Worm (Caenorhabditis elegans): ENCODE data around the gene itsn-1.

The itsn-1 gene

ce11 chrIV:17118585-17118984, 897 bp upstream of the itsn-1 start, which contains the start of gene uaf-2:
Gene uaf-2, minus strand, starts transcription at chrIV:17118767.
- TF ChIP-seq hlh-12 (tag; optimal IDR thresholded peaks at IDR 0.05), result no peak
- TF ChIP-seq ceh-40 (GFP tag; IDR thresholded peaks at IDR 0.05), result no peak
- no peak for TF ChIP-seq T07F8.4 (tag; optimal IDR thresholded peaks at IDR 0.05)
- TF ChIP-seq snpc-4 (GFP tag; optimal IDR thresholded peaks at IDR 0.05), result no peak
- peak in 3 of 4 experiments; percentile 14 to 45 (median 24) for TF ChIP-seq snpc-4 (tag; optimal IDR thresholded peaks at IDR 0.05)
- no peak for TF ChIP-seq F52B5.7 (tag; optimal IDR thresholded peaks at IDR 0.05)
- TF ChIP-seq ceh-100 (GFP tag; IDR thresholded peaks at IDR 0.05), result peak; percentile 63
- peak; percentile 56 for TF ChIP-seq attf-5 (GFP tag; optimal IDR thresholded peaks at IDR 0.05)
- TF ChIP-seq madf-3 (GFP tag; IDR thresholded peaks at IDR 0.05), result peak; percentile 88
- no peak for TF ChIP-seq nfya-2 (GFP tag; IDR thresholded peaks at IDR 0.05)
- peak; percentile 38 for TF ChIP-seq F23B12.7 (tag; optimal IDR thresholded peaks at IDR 0.05; ENCODE audit: insufficient read depth)
- 0 out of 2 replicates have a peak, but pooled peaks have one; percentile 10 for TF ChIP-seq D2030.7 (GFP tag; IDR thresholded peaks at IDR 0.05)
- TF ChIP-seq snpc-3.4 (tag; optimal IDR thresholded peaks at IDR 0.05), result peak; percentile 1
- 0 out of 2 replicates have a peak, but pooled peaks have one; percentile 7 for TF ChIP-seq mcd-1 (GFP tag; IDR thresholded peaks at IDR 0.05)
- no peak for TF ChIP-seq mel-28 (tag; optimal IDR thresholded peaks at IDR 0.05; ENCODE audit: borderline replicate concordance)
- no peak for TF ChIP-seq dox-1 (GFP tag; IDR thresholded peaks at IDR 0.05)
- TF ChIP-seq snpc-1.3 (tag; optimal IDR thresholded peaks at IDR 0.05; ENCODE audit: insufficient read depth), result peak; percentile 4
- 0 out of 2 replicates have a peak, but pooled peaks have one; percentile 21 for TF ChIP-seq hmg-1.2 (GFP tag; IDR thresholded peaks at IDR 0.05)
- TF ChIP-seq ceh-58 (GFP tag; IDR thresholded peaks at IDR 0.05), result no peak
- TF ChIP-seq bed-2 (GFP tag; IDR thresholded peaks at IDR 0.05), result no peak
- TF ChIP-seq tbp1 (GFP tag; optimal IDR thresholded peaks at IDR 0.05), result no peak

ce11 chrIV:17121058-17121773, 1.7 kb downstream of the itsn-1 start:
- TF ChIP-seq B0035.1 (tag; optimal IDR thresholded peaks at IDR 0.05) (no peak), Y95B8A.8 (GFP tag; IDR thresholded peaks at IDR 0.05) (no peak), hmg-20 (GFP tag; IDR thresholded peaks at IDR 0.05) (no peak), Y67H2A.10 (GFP tag; conservative IDR thresholded peaks at IDR 0.05) (no peak)

- TF ChIP-seq rcor-1 (GFP tag; IDR thresholded peaks at IDR 0.05), result no peak
- peak; percentile 61 for TF ChIP-seq madf-8 (GFP tag; conservative IDR thresholded peaks at IDR 0.05)
- no peak for TF ChIP-seq nhr-179 (tag; optimal IDR thresholded peaks at IDR 0.05)
- no peak for TF ChIP-seq hmg-1.2 (GFP tag; IDR thresholded peaks at IDR 0.05)
- no peak for TF ChIP-seq ZK185.1 (tag; optimal IDR thresholded peaks at IDR 0.05; ENCODE audit: poor library complexity, severe bottlenecking)
- no peak for TF ChIP-seq rec-8 (tag; optimal IDR thresholded peaks at IDR 0.05)
- no peak for TF ChIP-seq chd-7 (tag; optimal IDR thresholded peaks at IDR 0.05)
- TF ChIP-seq nhr-90 (tag; optimal IDR thresholded peaks at IDR 0.05), result no peak
- TF ChIP-seq cebp-2 (GFP tag; IDR thresholded peaks at IDR 0.05), result no peak
- TF ChIP-seq tbp1 (GFP tag; optimal IDR thresholded peaks at IDR 0.05), result peak; percentile 25
- no peak for TF ChIP-seq hrde-1 (tag; optimal IDR thresholded peaks at IDR 0.05; ENCODE audit: borderline replicate concordance)
- no peak for TF ChIP-seq ekl-4 (GFP tag; IDR thresholded peaks at IDR 0.05)
- no peak for TF ChIP-seq ceh-58 (GFP tag; IDR thresholded peaks at IDR 0.05)
- no peak for TF ChIP-seq sdz-38 (tag; optimal IDR thresholded peaks at IDR 0.05)
- no peak for TF ChIP-seq athp-1 (tag; optimal IDR thresholded peaks at IDR 0.05)
- TF ChIP-seq repo-1 (tag; optimal IDR thresholded peaks at IDR 0.05), result no peak
- TF ChIP-seq F33H1.4 (GFP tag; IDR thresholded peaks at IDR 0.05), result no peak
- TF ChIP-seq B0035.1 (tag; optimal IDR thresholded peaks at IDR 0.05), result no peak
- TF ChIP-seq ets-4 (GFP tag; optimal IDR thresholded peaks at IDR 0.05), result no peak
- no peak for TF ChIP-seq F10E7.11 (tag; optimal IDR thresholded peaks at IDR 0.05)
- TF ChIP-seq ztf-18 (tag; optimal IDR thresholded peaks at IDR 0.05), result no peak
- peak; percentile 68 for TF ChIP-seq efl-1 (GFP tag; optimal IDR thresholded peaks at IDR 0.05)
- no peak for TF ChIP-seq F37B4.10 (GFP tag; IDR thresholded peaks at IDR 0.05)
- TF ChIP-seq D2030.7 (GFP tag; IDR thresholded peaks at IDR 0.05), result peak; percentile 59; the same call in 1 of the 2 replicates
- no peak for TF ChIP-seq Y56A3A.18 (GFP tag; IDR thresholded peaks at IDR 0.05)
Observed at ce11 chrIV:17125967-17126366, 6.5 kb downstream of the itsn-1 start.
